Worm (Caenorhabditis elegans): ENCODE data around the gene C30A5.10.

Gene C30A5.10

DNA sequence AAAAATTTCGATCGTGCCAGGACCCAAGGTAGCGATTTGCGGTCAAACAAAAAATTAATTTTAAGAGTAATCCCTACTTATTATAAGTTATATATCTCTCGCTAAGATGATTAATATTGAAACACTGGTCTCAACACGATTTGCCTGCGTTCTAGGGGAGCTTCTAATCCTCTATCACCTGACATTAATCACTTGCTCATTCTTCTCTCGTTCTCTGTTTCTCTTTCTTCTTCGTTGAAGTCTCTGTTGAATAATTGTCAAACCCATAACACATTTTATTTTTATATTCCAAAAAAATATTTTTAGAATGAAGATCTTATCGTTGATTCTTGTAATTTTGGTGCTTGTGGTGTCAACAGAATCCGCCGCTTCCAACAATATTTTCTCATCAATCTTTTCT, 54.5 kb downstream of the C30A5.10 start, which contains the start of gene D2007.1:
TSS of gene D2007.1 (plus strand) at position 301 of the 400 bp plus-strand sequence.
- TF ChIP-seq dao-5 (tag; optimal IDR thresholded peaks at IDR 0.05) (no peak), him-1 (tag; optimal IDR thresholded peaks at IDR 0.05) (no peak), W03F9.2 (tag; optimal IDR thresholded peaks at IDR 0.05) (no peak)

Measured in whole organism, L4/young adult.